Worm (Caenorhabditis elegans): Measurements from ENCODE around the gene chil-22.

The chil-22 gene

ce11 chrII:9487337-9487950 is 21.4 kb upstream of the chil-22 start, which contains the start of gene T19H5.4:
Gene T19H5.4 (minus strand): TSS chrII:9487387.
- no peak for TF ChIP-seq rpc-1 (optimal IDR thresholded peaks at IDR 0.05)
- TF ChIP-seq rpc-1 (tag; optimal IDR thresholded peaks at IDR 0.05): no peak
- TF ChIP-seq nhr-90 (tag; optimal IDR thresholded peaks at IDR 0.05): no peak
- TF ChIP-seq F23B12.7 (tag; optimal IDR thresholded peaks at IDR 0.05; ENCODE audit: insufficient read depth): no peak
- no peak for TF ChIP-seq unc-62 (GFP tag; optimal IDR thresholded peaks at IDR 0.05)
- 0 out of 2 replicates have a peak, but pooled peaks have one; percentile 65 for TF ChIP-seq let-526 (GFP tag; IDR thresholded peaks at IDR 0.05)
- no peak for TF ChIP-seq hrde-1 (tag; optimal IDR thresholded peaks at IDR 0.05; ENCODE audit: borderline replicate concordance)
- peak; percentile 32 for TF ChIP-seq ZK185.1 (tag; optimal IDR thresholded peaks at IDR 0.05; ENCODE audit: poor library complexity, severe bottlenecking)
- no peak for TF ChIP-seq T07F8.4 (tag; optimal IDR thresholded peaks at IDR 0.05)
- TF ChIP-seq xnd-1 (tag; optimal IDR thresholded peaks at IDR 0.05): no peak
- no peak for TF ChIP-seq repo-1 (tag; optimal IDR thresholded peaks at IDR 0.05)
- TF ChIP-seq Y67H2A.10 (GFP tag; conservative IDR thresholded peaks at IDR 0.05): no peak
- TF ChIP-seq ceh-27 (GFP tag; optimal IDR thresholded peaks at IDR 0.05): peak; percentile 23
- TF ChIP-seq ceh-91 (GFP tag; IDR thresholded peaks at IDR 0.05): no peak
- no peak for TF ChIP-seq lsl-1 (GFP tag; optimal IDR thresholded peaks at IDR 0.05)
- TF ChIP-seq pbrm-1 (GFP tag; IDR thresholded peaks at IDR 0.05): no peak
- no peak for TF ChIP-seq B0261.1 (tag; optimal IDR thresholded peaks at IDR 0.05)
- TF ChIP-seq egl-18 (GFP tag; IDR thresholded peaks at IDR 0.05): no peak
- no peak for TF ChIP-seq mes-4 (tag; optimal IDR thresholded peaks at IDR 0.05)
- no peak for TF ChIP-seq aptf-2 (GFP tag; conservative IDR thresholded peaks at IDR 0.05)
- TF ChIP-seq C17E4.6 (GFP tag; IDR thresholded peaks at IDR 0.05): no peak
- TF ChIP-seq nfya-1 (tag; optimal IDR thresholded peaks at IDR 0.05; ENCODE audit: borderline replicate concordance, insufficient read depth): no peak
- TF ChIP-seq hmg-1.2 (GFP tag; IDR thresholded peaks at IDR 0.05): peak; percentile 53; the same call in 1 of the 2 replicates
- TF ChIP-seq Y53F4B.3 (GFP tag; IDR thresholded peaks at IDR 0.05): no peak
- TF ChIP-seq zim-3 (tag; optimal IDR thresholded peaks at IDR 0.05): no peak
- no peak for TF ChIP-seq pha-4 (tag; optimal IDR thresholded peaks at IDR 0.05)
- peak; percentile 59 for TF ChIP-seq ztf-22 (GFP tag; optimal IDR thresholded peaks at IDR 0.05)
- TF ChIP-seq snpc-4 (GFP tag; optimal IDR thresholded peaks at IDR 0.05): no peak
- peak in 1 of 4 experiments; percentile 12 for TF ChIP-seq snpc-4 (tag; optimal IDR thresholded peaks at IDR 0.05)
- TF ChIP-seq ceh-79 (tag; optimal IDR thresholded peaks at IDR 0.05): no peak
- TF ChIP-seq sdz-38 (tag; optimal IDR thresholded peaks at IDR 0.05): no peak
- no peak for TF ChIP-seq attf-3 (GFP tag; conservative IDR thresholded peaks at IDR 0.05)
- TF ChIP-seq C06A6.2 (GFP tag; conservative IDR thresholded peaks at IDR 0.05): no peak; the same call in 1 of the 2 replicates
- TF ChIP-seq egrh-3 (GFP tag; IDR thresholded peaks at IDR 0.05): peak; percentile 38; the same call in 1 of the 2 replicates
- no peak for TF ChIP-seq lsy-27 (tag; optimal IDR thresholded peaks at IDR 0.05; ENCODE audit: borderline replicate concordance, insufficient read depth)
- no peak for TF ChIP-seq him-1 (tag; optimal IDR thresholded peaks at IDR 0.05)
- TF ChIP-seq ets-4 (GFP tag; optimal IDR thresholded peaks at IDR 0.05): peak; percentile 91
- TF ChIP-seq ekl-4 (GFP tag; IDR thresholded peaks at IDR 0.05): no peak
- TF ChIP-seq nfya-2 (GFP tag; IDR thresholded peaks at IDR 0.05): no peak
- no peak for TF ChIP-seq ceh-58 (GFP tag; IDR thresholded peaks at IDR 0.05)
- no peak for TF ChIP-seq bed-1 (GFP tag; IDR thresholded peaks at IDR 0.05)
- TF ChIP-seq F37B4.10 (GFP tag; IDR thresholded peaks at IDR 0.05): no peak
- TF ChIP-seq snpc-1.1 (tag; optimal IDR thresholded peaks at IDR 0.05; ENCODE audit: insufficient read depth): no peak
- no peak for TF ChIP-seq nhr-27 (tag; optimal IDR thresholded peaks at IDR 0.05)
- no peak for TF ChIP-seq B0019.2 (GFP tag; conservative IDR thresholded peaks at IDR 0.05)
- TF ChIP-seq ztf-18 (tag; optimal IDR thresholded peaks at IDR 0.05): no peak
- TF ChIP-seq B0035.1 (tag; optimal IDR thresholded peaks at IDR 0.05): no peak
- TF ChIP-seq somi-1 (GFP tag; optimal IDR thresholded peaks at IDR 0.05): peak; percentile 67
